Worm (Caenorhabditis elegans) whole organism, L4/young adult: ENCODE results near the gene ppat-1.

Experiments used
- W03F9.2 ChIP-seq: fragments of 150-350 bp; optimal IDR thresholded peaks from 2 replicates; lab custom pipeline; 2014; ENCODE audit warnings: missing biosample characterization, missing genetic modification characterization
- dao-5 ChIP-seq: sonication (generic microtip); optimal IDR thresholded peaks from 2 replicates; lab custom pipeline; 2016; ENCODE audit warnings: missing genotype, missing genetic modification characterization, moderate library complexity, missing compliant biosample characterization
- him-1 ChIP-seq: sonication (generic microtip); optimal IDR thresholded peaks from 2 replicates; lab custom pipeline; 2016; ENCODE audit warnings: missing genotype, missing genetic modification reagents, missing genetic modification characterization, missing compliant biosample characterization

ce11 chrIII:4679963-4680484 lies 9.1 kb upstream of the ppat-1 start, which contains the start of gene srg-11:
- TF ChIP-seq him-1 (tag; lab: Kevin White, UChicago) (no peak), W03F9.2 (tag; lab: Kevin White, UChicago) (no peak), dao-5 (tag; lab: Kevin White, UChicago) (no peak)
